Worm (Caenorhabditis elegans): Measurements from ENCODE around the gene F46G10.1.
A peak's percentile ranks its signal among the peaks of the same experiment; 100 is the strongest.

Gene F46G10.1

ce11 chrX:13320575-13320974 is 9.0 kb upstream of the F46G10.1 start (continued):
- TF ChIP-seq sptf-1 (tag; optimal IDR thresholded peaks at IDR 0.05) (no peak), unc-130 (tag; optimal IDR thresholded peaks at IDR 0.05) (no peak), ets-5 (GFP tag; IDR thresholded peaks at IDR 0.05) (no peak), F16B12.6 (tag; optimal IDR thresholded peaks at IDR 0.05) (no peak), nhr-71 (tag; optimal IDR thresholded peaks at IDR 0.05) (peak; percentile 79), grh-1 (GFP tag; IDR thresholded peaks at IDR 0.05) (0 out of 2 replicates have a peak, but pooled peaks have one; percentile 14), hlh-17 (GFP tag; optimal IDR thresholded peaks at IDR 0.05; ENCODE audit: borderline replicate concordance) (no peak), jun-1 (tag; optimal IDR thresholded peaks at IDR 0.05) (no peak), fkh-8 (tag; optimal IDR thresholded peaks at IDR 0.05) (no peak), hpl-2 (GFP tag; optimal IDR thresholded peaks at IDR 0.05) (no peak), lin-14 (GFP tag; optimal IDR thresholded peaks at IDR 0.05) (peak; percentile 75), irx-1 (tag; optimal IDR thresholded peaks at IDR 0.05) (no peak), egl-13 (tag; optimal IDR thresholded peaks at IDR 0.05) (no peak), mep-1 (tag; optimal IDR thresholded peaks at IDR 0.05) (peak; percentile 41), lin-15B (tag; optimal IDR thresholded peaks at IDR 0.05) (no peak), snu-23 (GFP tag; optimal IDR thresholded peaks at IDR 0.05) (peak; percentile 71), ceh-63 (GFP tag; optimal IDR thresholded peaks at IDR 0.05) (no peak), rnt-1 (tag; optimal IDR thresholded peaks at IDR 0.05) (peak; percentile 55), ces-1 (GFP tag; optimal IDR thresholded peaks at IDR 0.05) (no peak), mdl-1 (tag; optimal IDR thresholded peaks at IDR 0.05) (no peak), vab-15 (tag; optimal IDR thresholded peaks at IDR 0.05) (peak; percentile 36), ama-1 (optimal IDR thresholded peaks at IDR 0.05) (peak; percentile 22), sox-4 (tag; optimal IDR thresholded peaks at IDR 0.05) (no peak), ceh-88 (GFP tag; IDR thresholded peaks at IDR 0.05) (no peak), pax-3 (tag; optimal IDR thresholded peaks at IDR 0.05) (no peak), egl-27 (tag; optimal IDR thresholded peaks at IDR 0.05) (no peak), nhr-85 (tag) (peak; percentile 94), nhr-20 (tag; optimal IDR thresholded peaks at IDR 0.05) (peak; percentile 68), mab-9 (GFP tag; IDR thresholded peaks at IDR 0.05) (no peak), fos-1 (tag; optimal IDR thresholded peaks at IDR 0.05) (no peak), nhr-47 (tag; optimal IDR thresholded peaks at IDR 0.05) (peak; percentile 3), dpl-1 (GFP tag; optimal IDR thresholded peaks at IDR 0.05) (peak in 1 of 3 experiments; percentile 23), lsy-2 (tag; optimal IDR thresholded peaks at IDR 0.05) (peak; percentile 25 to 59), elt-2 (tag; optimal IDR thresholded peaks at IDR 0.05) (no peak), elt-3 (tag; optimal IDR thresholded peaks at IDR 0.05) (peak in 5 of 6 experiments; percentile 57 to 90 (median 77)), nhr-28 (tag; optimal IDR thresholded peaks at IDR 0.05) (no peak), pqm-1 (tag; optimal IDR thresholded peaks at IDR 0.05) (no peak), C34B4.2 (tag; optimal IDR thresholded peaks at IDR 0.05) (no peak), nhr-19 (GFP tag; conservative IDR thresholded peaks at IDR 0.05) (peak; percentile 55), zag-1 (tag; optimal IDR thresholded peaks at IDR 0.05) (no peak), sup-37 (GFP tag; optimal IDR thresholded peaks at IDR 0.05) (no peak), aly-2 (tag; optimal IDR thresholded peaks at IDR 0.05) (no peak), unc-98 (GFP tag; IDR thresholded peaks at IDR 0.05) (no peak), unc-30 (tag; optimal IDR thresholded peaks at IDR 0.05) (no peak), unc-86 (tag; optimal IDR thresholded peaks at IDR 0.05) (no peak), C04F5.9 (tag; optimal IDR thresholded peaks at IDR 0.05) (no peak), lin-13 (GFP tag; optimal IDR thresholded peaks at IDR 0.05) (peak; percentile 30), ceh-90 (tag; optimal IDR thresholded peaks at IDR 0.05) (no peak), lin-35 (GFP tag; optimal IDR thresholded peaks at IDR 0.05) (peak in 1 of 2 experiments; percentile 53), lin-39 (tag; optimal IDR thresholded peaks at IDR 0.05) (no peak), fkh-4 (tag; optimal IDR thresholded peaks at IDR 0.05; ENCODE audit: borderline replicate concordance) (no peak), zip-4 (GFP tag; optimal IDR thresholded peaks at IDR 0.05) (no peak)
